Worm (Caenorhabditis elegans): Measurements from ENCODE around the gene srx-92.

DNA sequence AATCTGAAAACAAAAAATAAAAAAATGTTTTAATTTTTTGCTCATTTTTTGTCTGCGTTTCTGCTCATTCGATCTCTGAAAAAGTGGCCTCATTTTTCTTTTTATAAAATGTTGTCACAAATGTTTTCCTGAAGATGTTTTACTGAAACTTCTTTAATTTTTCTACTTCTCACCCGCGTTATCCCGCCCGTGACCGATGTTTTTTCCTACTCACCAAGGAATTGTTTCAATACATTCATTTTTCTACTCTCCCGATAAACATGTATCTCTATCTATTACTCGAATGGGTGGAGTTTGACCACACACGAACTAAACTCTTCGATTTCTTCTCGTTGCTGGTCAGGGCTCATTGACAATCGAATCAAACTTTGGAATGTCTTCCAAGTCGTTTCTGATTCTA lies 5.7 kb upstream of the srx-92 start, which contains the start of gene F10G2.2:
- TF ChIP-seq R02D3.7 (tag; optimal IDR thresholded peaks at IDR 0.05) (no peak), tbx-2 (tag; optimal IDR thresholded peaks at IDR 0.05) (no peak)
